Worm (Caenorhabditis elegans) whole organism, young adult: ENCODE measurements around the gene F42F12.4.

ENCODE experiments used
- B0035.1 ChIP-seq: sonication (generic microtip); optimal IDR thresholded peaks from 2 replicates; lab custom pipeline; 2016; ENCODE audit warnings: missing genetic modification characterization, mild to moderate bottlenecking, missing compliant biosample characterization, missing genotype, missing genetic modification reagents
- B0261.1 ChIP-seq: sonication (generic microtip); optimal IDR thresholded peaks from 2 replicates; lab custom pipeline; 2016; ENCODE audit warnings: mild to moderate bottlenecking, missing genetic modification characterization, moderate library complexity, missing compliant biosample characterization
- C06A6.2 ChIP-seq: fragments of 200-800 bp; sonication (Bioruptor generic); conservative IDR thresholded peaks from 2 replicates; pipeline ENCODE4 v1.3.6; 2022; ENCODE audit warnings: missing genetic modification characterization, missing compliant biosample characterization
- D2030.7 ChIP-seq: fragments of 200-800 bp; sonication (Bioruptor generic); IDR thresholded peaks from 2 replicates; pipeline ENCODE4 v1.3.6; 2022; ENCODE audit warnings: missing genetic modification reagents, missing genetic modification characterization, missing compliant biosample characterization
- F33H1.4 ChIP-seq: fragments of 200-800 bp; sonication (Bioruptor generic); IDR thresholded peaks from 2 replicates; pipeline ENCODE4 v1.3.6; 2022; ENCODE audit warnings: missing genetic modification reagents, missing genetic modification characterization, missing compliant biosample characterization
- F37B4.10 ChIP-seq: fragments of 200-800 bp; sonication (Bioruptor generic); IDR thresholded peaks from 2 replicates; pipeline ENCODE4 v1.3.6; 2022; ENCODE audit warnings: missing genetic modification characterization, missing compliant biosample characterization
- F49E8.2 ChIP-seq: sonication (generic microtip); optimal IDR thresholded peaks from 3 replicates; lab custom pipeline; 2017; ENCODE audit warnings: missing genetic modification characterization, mild to moderate bottlenecking, missing compliant biosample characterization, antibody characterized with exemption, moderate library complexity; ENCODE audit not compliant: insufficient read depth
- F55B11.4 ChIP-seq: sonication (generic microtip); optimal IDR thresholded peaks from 2 replicates; lab custom pipeline; 2016; ENCODE audit warnings: missing compliant biosample characterization, missing genetic modification characterization, borderline replicate concordance; ENCODE audit not compliant: insufficient read depth
- F57C9.4 ChIP-seq: sonication (generic microtip); optimal IDR thresholded peaks from 2 replicates; lab custom pipeline; 2017; ENCODE audit warnings: mild to moderate bottlenecking, missing genetic modification characterization, missing compliant biosample characterization
- T07F8.4 ChIP-seq: sonication (generic microtip); optimal IDR thresholded peaks from 2 replicates; lab custom pipeline; 2016; ENCODE audit warnings: mild to moderate bottlenecking, missing genetic modification characterization, moderate library complexity, missing compliant biosample characterization
- Y67H2A.10 ChIP-seq: fragments of 200-800 bp; sonication (Bioruptor generic); conservative IDR thresholded peaks from 2 replicates; pipeline ENCODE4 v1.3.6; 2022; ENCODE audit warnings: missing genetic modification reagents, missing genetic modification characterization, missing compliant biosample characterization
- akir-1 ChIP-seq: fragments of 200-800 bp; sonication (Bioruptor generic); optimal IDR thresholded peaks from 2 replicates; lab custom pipeline; 2018; ENCODE audit warnings: mild to moderate bottlenecking, missing genetic modification characterization, moderate library complexity, missing compliant biosample characterization
- aptf-2 ChIP-seq: fragments of 200-800 bp; sonication (Bioruptor generic); conservative IDR thresholded peaks from 2 replicates; pipeline ENCODE4 v1.3.6; 2022; ENCODE audit warnings: missing genetic modification reagents, missing genetic modification characterization, missing compliant biosample characterization
- aptf-3 ChIP-seq: fragments of 200-800 bp; sonication (Bioruptor generic); IDR thresholded peaks from 2 replicates; pipeline ENCODE4 v1.3.6; 2022; ENCODE audit warnings: missing genetic modification characterization, missing compliant biosample characterization
- ccch-3 ChIP-seq: fragments of 200-800 bp; sonication (Bioruptor generic); optimal IDR thresholded peaks from 2 replicates; lab custom pipeline; 2018; ENCODE audit warnings: mild to moderate bottlenecking, missing genetic modification characterization, missing compliant biosample characterization
- chd-7 ChIP-seq: sonication (generic microtip); optimal IDR thresholded peaks from 2 replicates; lab custom pipeline; 2016; ENCODE audit warnings: mild to moderate bottlenecking, missing genetic modification characterization, moderate library complexity, missing compliant biosample characterization
- dox-1 ChIP-seq: fragments of 200-800 bp; sonication (Bioruptor generic); IDR thresholded peaks from 2 replicates; pipeline ENCODE4 v1.3.6; 2022; ENCODE audit warnings: missing genetic modification reagents, missing genetic modification characterization, missing compliant biosample characterization
- efl-1 ChIP-seq: fragments of 150-350 bp; optimal IDR thresholded peaks from 2 replicates; lab custom pipeline; 2014; ENCODE audit warnings: missing biosample characterization, missing genetic modification reagents, missing genetic modification characterization
- ekl-4 ChIP-seq: fragments of 200-800 bp; sonication (Bioruptor generic); IDR thresholded peaks from 2 replicates; pipeline ENCODE4 v1.3.6; 2022; ENCODE audit warnings: missing genetic modification reagents, missing genetic modification characterization, missing compliant biosample characterization
- lin-26 ChIP-seq: fragments of 200-800 bp; sonication (Bioruptor generic); IDR thresholded peaks from 2 replicates; pipeline ENCODE4 v1.3.6; 2022; ENCODE audit warnings: missing genetic modification reagents, missing genetic modification characterization, missing compliant biosample characterization
- lin-35 ChIP-seq, 3 experiments: fragments of 150-350 bp in 2 of 3; sonication (generic microtip) in 1 of 3; optimal IDR thresholded peaks; 2 replicates each; lab custom pipeline; 2014 to 2018; ENCODE audit warnings: missing biosample characterization in 3 of 3, missing genetic modification characterization in 3 of 3, missing genetic modification reagents in 3 of 3
- lin-40 ChIP-seq: sonication (generic microtip); optimal IDR thresholded peaks from 2 replicates; lab custom pipeline; 2016; ENCODE audit warnings: missing genetic modification characterization, mild to moderate bottlenecking, missing compliant biosample characterization, missing genotype, missing genetic modification reagents
- madf-10 ChIP-seq: sonication (generic microtip); optimal IDR thresholded peaks from 2 replicates; lab custom pipeline; 2016; ENCODE audit warnings: mild to moderate bottlenecking, missing genetic modification characterization, missing compliant biosample characterization
- nhr-80 ChIP-seq: sonication (generic microtip); optimal IDR thresholded peaks from 2 replicates; lab custom pipeline; 2016; ENCODE audit warnings: missing genetic modification characterization, missing compliant biosample characterization
- pbrm-1 ChIP-seq: fragments of 200-800 bp; sonication (Bioruptor generic); IDR thresholded peaks from 2 replicates; pipeline ENCODE4 v1.3.6; 2022; ENCODE audit warnings: missing genetic modification reagents, missing genetic modification characterization, missing compliant biosample characterization
- pha-4 ChIP-seq: fragments of 150-350 bp; sonication (generic microtip); optimal IDR thresholded peaks from 2 replicates; lab custom pipeline; 2014; ENCODE audit warnings: missing biosample characterization, missing genetic modification reagents, missing genetic modification characterization
- rec-8 ChIP-seq, 2 experiments: sonication (generic microtip); optimal IDR thresholded peaks; 2 replicates each; lab custom pipeline; 2016; ENCODE audit warnings: mild to moderate bottlenecking in 2 of 2, missing genetic modification characterization in 2 of 2, missing genetic modification reagents in 2 of 2, missing genotype in 2 of 2, missing biosample characterization in 1 of 2, missing compliant biosample characterization in 1 of 2, moderate library complexity in 1 of 2
- rpc-1 ChIP-seq, 2 experiments: fragments of 150-350 bp in 1 of 2; sonication (generic microtip) in 1 of 2; optimal IDR thresholded peaks; 2 replicates each; lab custom pipeline; 2014 to 2018; ENCODE audit warnings: missing biosample characterization in 1 of 2, missing genetic modification characterization in 1 of 2, missing genetic modification reagents in 1 of 2, missing genotype in 1 of 2
- snpc-1.1 ChIP-seq: sonication (generic microtip); optimal IDR thresholded peaks from 2 replicates; lab custom pipeline; 2017; ENCODE audit warnings: missing genetic modification characterization, mild to moderate bottlenecking, missing compliant biosample characterization, antibody characterized with exemption, moderate library complexity, missing genotype, missing genetic modification reagents; ENCODE audit not compliant: insufficient read depth
- snpc-3.4 ChIP-seq: sonication (generic microtip); optimal IDR thresholded peaks from 2 replicates; lab custom pipeline; 2017; ENCODE audit warnings: missing genetic modification characterization, mild to moderate bottlenecking, missing compliant biosample characterization, antibody characterized with exemption, moderate library complexity, missing genotype, missing genetic modification reagents
- tbx-9 ChIP-seq: sonication (generic microtip); optimal IDR thresholded peaks from 2 replicates; lab custom pipeline; 2016; ENCODE audit warnings: borderline replicate concordance, missing genetic modification characterization, inconsistent platforms, missing compliant biosample characterization
- unc-130 ChIP-seq: sonication (generic microtip); optimal IDR thresholded peaks from 2 replicates; lab custom pipeline; 2016; ENCODE audit warnings: missing genetic modification reagents, missing genetic modification characterization, missing compliant biosample characterization
- zim-3 ChIP-seq: sonication (generic microtip); optimal IDR thresholded peaks from 2 replicates; lab custom pipeline; 2017; ENCODE audit warnings: mild to moderate bottlenecking, missing genetic modification characterization, moderate library complexity, missing compliant biosample characterization
- ztf-3 ChIP-seq: fragments of 200-800 bp; sonication (Bioruptor generic); optimal IDR thresholded peaks from 2 replicates; lab custom pipeline; 2018; ENCODE audit warnings: mild to moderate bottlenecking, missing genetic modification characterization, missing compliant biosample characterization

F42F12.4 gene

ce11 chrX:12358957-12359356, 6.2 kb upstream of the F42F12.4 start, which contains the start of gene nspc-14:
TSS of gene nspc-14 (minus strand) at chrX:12359057.
- TF ChIP-seq D2030.7: no peak

ce11 chrX:12357127-12357526, 4.4 kb upstream of the F42F12.4 start, which contains the start of gene nspc-13:
TSS of gene nspc-13 (plus strand) at chrX:12357427.
- TF ChIP-seq T07F8.4 (tag; lab: Kevin White, UChicago) (no peak), chd-7 (tag; lab: Kevin White, UChicago) (no peak), F49E8.2 (tag; lab: Kevin White, UChicago) (no peak), rec-8 (tag; optimal IDR thresholded peaks at IDR 0.05; lab: Kevin White, UChicago) (no peak), snpc-1.1 (tag; lab: Kevin White, UChicago) (no peak), ccch-3 (no peak), madf-10 (no peak), efl-1 (GFP tag; lab: Kevin White, UChicago) (no peak), tbx-9 (tag; lab: Kevin White, UChicago) (no peak), ekl-4 (GFP tag; lab: Robert Waterston, UW) (no peak), unc-130 (GFP tag; lab: Kevin White, UChicago) (no peak), lin-35 (GFP tag; optimal IDR thresholded peaks at IDR 0.05; lab: Kevin White, UChicago) (no peak), aptf-3 (no peak), F55B11.4 (tag; lab: Kevin White, UChicago) (no peak), F33H1.4 (no peak), pbrm-1 (GFP tag; lab: Robert Waterston, UW) (no peak), snpc-3.4 (no peak)

ce11 chrX:12356581-12356980, 3.8 kb upstream of the F42F12.4 start, which contains the start of gene nspc-12:
TSS of gene nspc-12 (minus strand) at chrX:12356681.
- TF ChIP-seq B0261.1 (tag; lab: Kevin White, UChicago): no peak
- TF ChIP-seq rpc-1 (optimal IDR thresholded peaks at IDR 0.05; lab: Kevin White, UChicago): no peak
- TF ChIP-seq rpc-1 (tag; optimal IDR thresholded peaks at IDR 0.05; lab: Kevin White, UChicago): no peak
- TF ChIP-seq akir-1 (GFP tag; lab: Kevin White, UChicago): no peak
- no peak for TF ChIP-seq zim-3 (tag; lab: Kevin White, UChicago)
- TF ChIP-seq ztf-3 (GFP tag; lab: Kevin White, UChicago): no peak
- TF ChIP-seq chd-7 (tag; lab: Kevin White, UChicago): no peak
- TF ChIP-seq F57C9.4 (tag; lab: Kevin White, UChicago): no peak
- no peak for TF ChIP-seq C06A6.2 (GFP tag; lab: Robert Waterston, UW)
- TF ChIP-seq lin-40 (tag; lab: Kevin White, UChicago): no peak
- no peak for TF ChIP-seq Y67H2A.10

ce11 chrX:12350207-12350606, 2.5 kb downstream of the F42F12.4 start, which contains the start of gene F42F12.3:
TSS of gene F42F12.3 (plus strand) at chrX:12350578.
- no peak for TF ChIP-seq B0035.1 (tag; lab: Kevin White, UChicago)
- no peak for TF ChIP-seq aptf-2 (GFP tag; lab: Robert Waterston, UW)
- TF ChIP-seq F37B4.10: no peak
- TF ChIP-seq nhr-80: peak; percentile 21
- no peak for TF ChIP-seq C06A6.2 (GFP tag; lab: Robert Waterston, UW)
- no peak for TF ChIP-seq dox-1 (GFP tag; lab: Robert Waterston, UW)
- TF ChIP-seq pha-4: no peak
- TF ChIP-seq lin-26 (GFP tag; lab: Robert Waterston, UW): no peak
- TF ChIP-seq efl-1 (GFP tag; lab: Kevin White, UChicago): no peak
- TF ChIP-seq, all 124 proteins: peak for 1
